Fruit fly (Drosophila melanogaster) whole organism, pupa: ENCODE results near the gene att-ORFB.

Source experiments
- CG13204 ChIP-seq: fragments of 200-800 bp; sonication (Bioruptor generic); optimal IDR thresholded peaks from 2 replicates; lab custom pipeline; 2018; ENCODE audit warnings: missing biosample characterization, mild to moderate bottlenecking, missing genetic modification characterization, moderate library complexity
- CG4496 ChIP-seq: fragments of 200-800 bp; sonication (Bioruptor generic); IDR thresholded peaks from 3 replicates; pipeline ENCODE4 v1.3.6; 2022; ENCODE audit warnings: missing biosample characterization, missing genetic modification characterization

The att-ORFB gene

DNA sequence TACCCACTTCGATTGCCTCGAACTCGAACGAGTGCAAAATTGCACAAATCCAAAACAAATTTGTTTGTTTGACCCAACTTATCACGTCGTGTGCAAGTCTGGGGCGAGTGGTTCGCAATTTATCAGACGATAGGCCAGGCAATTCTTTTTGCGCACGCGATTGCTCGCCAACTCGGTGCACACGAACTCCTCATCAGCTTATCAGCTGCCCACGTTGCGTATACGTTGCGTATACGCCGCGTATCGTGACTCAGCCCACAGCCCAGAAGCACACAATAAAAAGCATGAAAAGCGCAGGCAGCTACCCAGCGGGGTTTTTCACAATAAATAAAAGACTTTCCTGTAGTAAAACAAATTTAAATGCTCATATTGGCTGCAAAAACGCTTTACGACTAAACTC lies 50.6 kb downstream of the att-ORFB start, which contains the start of gene MtnB:
MtnB (minus strand) TSS at position 101 of the 400 bp plus-strand sequence.
- TF ChIP-seq CG13204 (GFP tag; lab: Kevin White, UChicago), result no peak
- 0 out of 3 replicates have a peak, but pooled peaks have one; percentile 19 for TF ChIP-seq CG4496 (GFP tag; lab: Robert Waterston, UW)
